Worm (Caenorhabditis elegans) whole organism, late embryonic: Measurements from ENCODE around the gene C25H3.1.

Experiments used
- ama-1 ChIP-seq: fragments of 150-350 bp; optimal IDR thresholded peaks from 2 replicates; lab custom pipeline; 2014
- ceh-18 ChIP-seq: sonication (generic microtip); optimal IDR thresholded peaks from 2 replicates; lab custom pipeline; 2016; ENCODE audit warnings: missing genetic modification characterization, missing compliant biosample characterization
- ceh-2 ChIP-seq: sonication (generic microtip); optimal IDR thresholded peaks from 2 replicates; lab custom pipeline; 2016; ENCODE audit warnings: missing genotype, missing genetic modification characterization, missing compliant biosample characterization
- ceh-30 ChIP-seq: fragments of 150-350 bp; optimal IDR thresholded peaks from 2 replicates; lab custom pipeline; 2014; ENCODE audit warnings: missing biosample characterization, missing genetic modification characterization
- ceh-6 ChIP-seq: fragments of 200-800 bp; sonication (Bioruptor generic); optimal IDR thresholded peaks from 2 replicates; lab custom pipeline; 2018; ENCODE audit warnings: mild to moderate bottlenecking, missing genetic modification characterization, missing compliant biosample characterization
- eyg-1 ChIP-seq: sonication (generic microtip); optimal IDR thresholded peaks from 2 replicates; lab custom pipeline; 2016; ENCODE audit warnings: missing genotype, missing genetic modification characterization, missing compliant biosample characterization
- hlh-15 ChIP-seq: sonication (generic microtip); optimal IDR thresholded peaks from 2 replicates; lab custom pipeline; 2016; ENCODE audit warnings: missing genetic modification characterization, missing compliant biosample characterization

ce11 chrII:5694798-5695197 is 4.1 kb upstream of the C25H3.1 start, which contains the start of gene C25H3.14:
- TF ChIP-seq ama-1 (lab: Kevin White, UChicago): no peak
- TF ChIP-seq eyg-1: no peak
- TF ChIP-seq ceh-30 (tag; lab: Kevin White, UChicago): no peak
- no peak for TF ChIP-seq hlh-15 (tag; lab: Kevin White, UChicago)
- no peak for TF ChIP-seq ceh-18 (tag; lab: Kevin White, UChicago)
- TF ChIP-seq ceh-6 (GFP tag; lab: Kevin White, UChicago): no peak
- no peak for TF ChIP-seq ceh-2
